Worm (Caenorhabditis elegans): Measurements from ENCODE around the gene C41H7.2.

DNA sequence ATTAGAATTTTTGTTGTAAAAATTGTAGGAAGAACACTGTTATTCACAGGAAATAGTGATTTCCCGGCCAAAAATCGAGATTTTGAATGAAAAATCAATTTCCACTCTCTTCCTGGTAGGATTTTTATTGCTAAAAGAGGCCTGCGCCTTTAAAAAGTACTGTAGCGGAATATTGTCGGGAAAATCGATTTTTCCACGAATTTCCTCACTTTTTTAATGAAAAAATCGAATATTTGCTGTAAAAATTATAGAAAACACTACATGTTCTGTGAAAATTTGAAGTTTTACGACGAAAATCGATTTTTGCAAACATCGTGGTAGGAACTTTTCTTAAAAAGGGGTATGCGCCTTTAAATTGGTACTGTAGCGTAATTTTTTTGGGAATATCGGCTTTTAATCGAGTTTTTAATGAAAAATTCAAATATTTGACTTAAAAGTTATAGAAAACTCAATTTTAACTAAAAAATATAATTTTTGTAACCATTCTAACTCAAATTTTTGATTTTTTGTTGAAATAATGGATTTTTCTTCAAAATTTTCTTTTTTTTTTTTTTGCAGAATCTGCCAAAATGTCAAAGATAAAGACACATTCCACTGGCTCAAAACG is 41.8 kb downstream of the C41H7.2 start, which contains the start of gene lin-8:
- TF ChIP-seq unc-39 (tag; optimal IDR thresholded peaks at IDR 0.05) (no peak), ama-1 (optimal IDR thresholded peaks at IDR 0.05) (no peak), R02D3.7 (tag; optimal IDR thresholded peaks at IDR 0.05) (no peak), ceh-82 (tag; optimal IDR thresholded peaks at IDR 0.05) (no peak), sem-4 (tag; optimal IDR thresholded peaks at IDR 0.05) (no peak), snpc-4 (tag; optimal IDR thresholded peaks at IDR 0.05) (no peak), dmd-4 (tag; optimal IDR thresholded peaks at IDR 0.05) (no peak), ztf-11 (tag; optimal IDR thresholded peaks at IDR 0.05) (no peak), unc-62 (GFP tag; optimal IDR thresholded peaks at IDR 0.05) (no peak), skn-1 (tag; optimal IDR thresholded peaks at IDR 0.05) (no peak)
